Fruit fly (Drosophila melanogaster): Measurements from ENCODE around the gene CG43658.

dm6 chrX:17583706-17584105, 22.7 kb upstream of the CG43658 start:
- no peak for TF ChIP-seq Ets98B (GFP tag; IDR thresholded peaks at IDR 0.05)
- no peak for TF ChIP-seq CG14655 (GFP tag; optimal IDR thresholded peaks at IDR 0.05)
- no peak for TF ChIP-seq EcR (GFP tag; optimal IDR thresholded peaks at IDR 0.05)
- no peak for TF ChIP-seq CG32121 (GFP tag; IDR thresholded peaks at IDR 0.05)
- TF ChIP-seq CG15710 (tag; optimal IDR thresholded peaks at IDR 0.05): no peak
- TF ChIP-seq CG8301 (tag; optimal IDR thresholded peaks at IDR 0.05): no peak
- TF ChIP-seq CG9948 (tag; optimal IDR thresholded peaks at IDR 0.05): no peak
- no peak for TF ChIP-seq rn (GFP tag; IDR thresholded peaks at IDR 0.05)
- no peak for TF ChIP-seq Pif1B (GFP tag; optimal IDR thresholded peaks at IDR 0.05)
